Fruit fly (Drosophila melanogaster): ENCODE measurements around the gene Zmynd10.

Gene Zmynd10

dm6 chr3L:13006490-13006889 lies 19.7 kb downstream of the Zmynd10 start, which contains the start of gene CG11263 (continued):
- TF ChIP-seq Mes4 (GFP tag; optimal IDR thresholded peaks at IDR 0.05) (no peak), CG42726 (GFP tag; IDR thresholded peaks at IDR 0.05; ENCODE audit: partially characterized antibody) (peak; percentile 65; the same call in 1 of the 2 replicates), CG31388 (GFP tag; optimal IDR thresholded peaks at IDR 0.05) (no peak), org-1 (GFP tag; optimal IDR thresholded peaks at IDR 0.05) (no peak), CG30403 (GFP tag; optimal IDR thresholded peaks at IDR 0.05) (peak; percentile 70), CG5180 (GFP tag; optimal IDR thresholded peaks at IDR 0.05) (no peak), hbn (GFP tag; IDR thresholded peaks at IDR 0.05; ENCODE audit: partially characterized antibody) (peak; percentile 82), B-H2 (GFP tag; optimal IDR thresholded peaks at IDR 0.05) (peak; percentile 4), CG3838 (GFP tag; optimal IDR thresholded peaks at IDR 0.05) (no peak), CG15011 (GFP tag; optimal IDR thresholded peaks at IDR 0.05) (no peak), CG18764 (GFP tag; optimal IDR thresholded peaks at IDR 0.05) (peak; percentile 45), Ets97D (GFP tag; optimal IDR thresholded peaks at IDR 0.05) (peak; percentile 84), Ets65A (GFP tag) (peak; percentile 96), CG30020 (tag; optimal IDR thresholded peaks at IDR 0.05) (no peak), CG5245 (GFP tag; optimal IDR thresholded peaks at IDR 0.05) (peak; percentile 7), scrt (GFP tag; optimal IDR thresholded peaks at IDR 0.05) (peak; percentile 2), sens (GFP tag) (peak; percentile 88), eve (GFP tag; optimal IDR thresholded peaks at IDR 0.05) (peak in 1 of 2 experiments; percentile 23), CG3995 (GFP tag; optimal IDR thresholded peaks at IDR 0.05) (no peak), Mrtf (GFP tag; IDR thresholded peaks at IDR 0.05) (no peak; the same call in 2 of the 3 replicates), pnt (GFP tag; optimal IDR thresholded peaks at IDR 0.05) (peak; percentile 12), Hand (GFP tag; optimal IDR thresholded peaks at IDR 0.05) (no peak), wdn (GFP tag; IDR thresholded peaks at IDR 0.05) (no peak), Abd-B (GFP tag; optimal IDR thresholded peaks at IDR 0.05) (peak; percentile 44), CG34422 (GFP tag; IDR thresholded peaks at IDR 0.05) (peak; percentile 59; the same call in 1 of the 3 replicates), CG11504 (tag; optimal IDR thresholded peaks at IDR 0.05) (no peak), CG18599 (GFP tag; optimal IDR thresholded peaks at IDR 0.05) (no peak), CG1792 (GFP tag; optimal IDR thresholded peaks at IDR 0.05) (peak; percentile 38), Sry-β (GFP tag; optimal IDR thresholded peaks at IDR 0.05) (no peak), Atf6 (GFP tag; IDR thresholded peaks at IDR 0.05) (no peak), Ssrp (tag; optimal IDR thresholded peaks at IDR 0.05) (peak; percentile 13), trh (GFP tag; optimal IDR thresholded peaks at IDR 0.05) (no peak), CG4404 (GFP tag; IDR thresholded peaks at IDR 0.05) (no peak), CG13775 (GFP tag; optimal IDR thresholded peaks at IDR 0.05) (peak; percentile 12), kay (GFP tag; optimal IDR thresholded peaks at IDR 0.05) (peak; percentile 26), MBD-R2 (GFP tag; IDR thresholded peaks at IDR 0.05) (peak; percentile 64; the same call in 1 of the 2 replicates), CG5953 (GFP tag; IDR thresholded peaks at IDR 0.05) (no peak), grn (GFP tag; optimal IDR thresholded peaks at IDR 0.05) (no peak), CG12391 (tag; optimal IDR thresholded peaks at IDR 0.05) (peak; percentile 43), so (GFP tag; IDR thresholded peaks at IDR 0.05) (no peak), CG17568 (GFP tag; optimal IDR thresholded peaks at IDR 0.05) (no peak), toy (GFP tag; IDR thresholded peaks at IDR 0.05) (no peak), bcd (GFP tag; optimal IDR thresholded peaks at IDR 0.05) (peak; percentile 39), CG43689 (GFP tag; IDR thresholded peaks at IDR 0.05) (no peak), tin (GFP tag; optimal IDR thresholded peaks at IDR 0.05) (peak; percentile 62), CG10543 (GFP tag; optimal IDR thresholded peaks at IDR 0.05) (no peak), CG30431 (GFP tag; optimal IDR thresholded peaks at IDR 0.05) (peak; percentile 7), gfzf (GFP tag; optimal IDR thresholded peaks at IDR 0.05) (peak; percentile 53), CG15269 (tag; optimal IDR thresholded peaks at IDR 0.05) (peak; percentile 28), dmrt11E (tag; optimal IDR thresholded peaks at IDR 0.05) (peak; percentile 1), oc (tag; optimal IDR thresholded peaks at IDR 0.05) (no peak)
